Fruit fly (Drosophila melanogaster) whole organism, embryonic: ENCODE measurements around the gene CG32032.
A peak's percentile ranks its signal among the peaks of the same experiment; 100 is the strongest.

Experiments
- Antp ChIP-seq: fragments of 200-800 bp; sonication (Bioruptor generic); optimal IDR thresholded peaks from 3 replicates; lab custom pipeline; 2016; ENCODE audit warnings: missing biosample characterization, missing genetic modification characterization
- CG12071 ChIP-seq: fragments of 200-800 bp; sonication (Bioruptor generic); optimal IDR thresholded peaks from 3 replicates; lab custom pipeline; 2018; ENCODE audit warnings: missing biosample characterization, mild to moderate bottlenecking, missing genetic modification characterization
- CG12236 ChIP-seq: fragments of 200-800 bp; sonication (Bioruptor generic); optimal IDR thresholded peaks from 2 replicates; lab custom pipeline; 2016; ENCODE audit warnings: missing biosample characterization, missing genetic modification characterization
- CG12299 ChIP-seq: fragments of 200-800 bp; sonication (Bioruptor generic); optimal IDR thresholded peaks from 2 replicates; lab custom pipeline; 2018; ENCODE audit warnings: missing biosample characterization, mild to moderate bottlenecking, missing genetic modification characterization
- CG13624 ChIP-seq: fragments of 200-800 bp; sonication (Bioruptor generic); optimal IDR thresholded peaks from 2 replicates; lab custom pipeline; 2016; ENCODE audit warnings: missing biosample characterization, missing genetic modification characterization
- CG14014 ChIP-seq: fragments of 200-800 bp; sonication (Bioruptor generic); IDR thresholded peaks from 2 replicates; pipeline ENCODE4 v1.3.6; 2022; ENCODE audit warnings: missing biosample characterization, missing genetic modification characterization
- CG1603 ChIP-seq: fragments of 200-800 bp; sonication (Bioruptor generic); optimal IDR thresholded peaks from 2 replicates; lab custom pipeline; 2019; ENCODE audit warnings: missing biosample characterization, mild to moderate bottlenecking, missing genetic modification characterization, moderate library complexity
- CG17359 ChIP-seq: fragments of 200-800 bp; sonication (Bioruptor generic); optimal IDR thresholded peaks from 3 replicates; lab custom pipeline; 2018; ENCODE audit warnings: missing biosample characterization, mild to moderate bottlenecking, missing genetic modification characterization, moderate library complexity
- CG17361 ChIP-seq: fragments of 200-800 bp; sonication (Bioruptor generic); IDR thresholded peaks from 3 replicates; pipeline ENCODE4 v1.3.6; 2022; ENCODE audit warnings: missing biosample characterization, missing genetic modification characterization
- CG17802 ChIP-seq: fragments of 200-800 bp; sonication (Bioruptor generic); optimal IDR thresholded peaks from 2 replicates; lab custom pipeline; 2018; ENCODE audit warnings: missing biosample characterization, mild to moderate bottlenecking, missing genetic modification characterization, moderate library complexity
- CG18476 ChIP-seq: fragments of 200-800 bp; sonication (Bioruptor generic); optimal IDR thresholded peaks from 2 replicates; lab custom pipeline; 2016; ENCODE audit warnings: missing biosample characterization, mild to moderate bottlenecking, missing genetic modification characterization
- CG30020 ChIP-seq: fragments of 200-800 bp; optimal IDR thresholded peaks from 2 replicates; lab custom pipeline; 2019; ENCODE audit warnings: missing biosample characterization, mild to moderate bottlenecking, missing genetic modification characterization, moderate library complexity
- CG3163 ChIP-seq: fragments of 200-800 bp; sonication (Bioruptor generic); optimal IDR thresholded peaks from 3 replicates; lab custom pipeline; 2016; ENCODE audit warnings: missing biosample characterization, missing genetic modification characterization
- CG33213 ChIP-seq: fragments of 200-800 bp; sonication (Bioruptor generic); optimal IDR thresholded peaks from 3 replicates; lab custom pipeline; 2016; ENCODE audit warnings: missing biosample characterization, missing genetic modification characterization
- CG3847 ChIP-seq: fragments of 200-800 bp; sonication (Bioruptor generic); IDR thresholded peaks from 2 replicates; pipeline ENCODE4 v1.3.6; 2022; ENCODE audit warnings: missing biosample characterization, missing genetic modification characterization
- CG3995 ChIP-seq: fragments of 200-800 bp; sonication (Bioruptor generic); optimal IDR thresholded peaks from 3 replicates; lab custom pipeline; 2016; ENCODE audit warnings: missing biosample characterization, missing genetic modification characterization
- CG42726 ChIP-seq: fragments of 200-800 bp; sonication (Bioruptor generic); IDR thresholded peaks from 2 replicates; pipeline ENCODE4 v1.3.6; 2022; ENCODE audit warnings: missing biosample characterization, missing genetic modification characterization; ENCODE audit not compliant: partially characterized antibody
- CG6765 ChIP-seq: fragments of 200-800 bp; sonication (Bioruptor generic); optimal IDR thresholded peaks from 3 replicates; lab custom pipeline; 2017; ENCODE audit warnings: missing biosample characterization, mild to moderate bottlenecking, missing genetic modification characterization
- CG7556 ChIP-seq: fragments of 200-800 bp; sonication (Bioruptor generic); optimal IDR thresholded peaks from 2 replicates; lab custom pipeline; 2017; ENCODE audit warnings: missing biosample characterization, mild to moderate bottlenecking, missing genetic modification characterization
- CHES-1-like ChIP-seq: fragments of 200-800 bp; sonication (Bioruptor generic); optimal IDR thresholded peaks from 2 replicates; lab custom pipeline; 2016; ENCODE audit warnings: missing biosample characterization, missing genetic modification characterization
- D ChIP-seq, 2 experiments: fragments of 200-800 bp in 1 of 2; fragments of >200 bp in 1 of 2; sonication (Bioruptor generic) in 1 of 2; optimal IDR thresholded peaks; 2 replicates in 1 of 2; 3 replicates in 1 of 2; lab custom pipeline; 2017; ENCODE audit warnings: mild to moderate bottlenecking in 1 of 2, missing biosample characterization in 1 of 2, missing genetic modification characterization in 1 of 2, missing genetic modification reagents in 1 of 2
- Dbx ChIP-seq: fragments of 200-800 bp; sonication (Bioruptor generic); IDR thresholded peaks from 3 replicates; pipeline ENCODE4 v1.3.6; 2022; ENCODE audit warnings: missing biosample characterization, missing genetic modification characterization
- Gug ChIP-seq: fragments of 200-800 bp; sonication (Bioruptor generic); IDR thresholded peaks from 4 replicates; pipeline ENCODE4 v1.3.6; 2022; ENCODE audit warnings: missing biosample characterization, missing genetic modification characterization
- HmgD ChIP-seq: fragments of 200-800 bp; sonication (Bioruptor generic); optimal IDR thresholded peaks from 3 replicates; lab custom pipeline; 2016; ENCODE audit warnings: missing biosample characterization, missing genetic modification characterization
- Lhr ChIP-seq: fragments of 200-800 bp; sonication (Bioruptor generic); optimal IDR thresholded peaks from 3 replicates; lab custom pipeline; 2017; ENCODE audit warnings: mild to moderate bottlenecking, missing biosample characterization, missing genetic modification reagents, missing genetic modification characterization
- Lim3 ChIP-seq: fragments of 200-800 bp; sonication (Bioruptor generic); IDR thresholded peaks from 2 replicates; pipeline ENCODE4 v1.3.6; 2022; ENCODE audit warnings: missing biosample characterization, missing genetic modification characterization
- Mad ChIP-seq: fragments of 200-800 bp; sonication (Bioruptor generic); optimal IDR thresholded peaks from 2 replicates; lab custom pipeline; 2016; ENCODE audit warnings: missing biosample characterization, missing genetic modification characterization
- PHDP ChIP-seq: fragments of 200-800 bp; sonication (Bioruptor generic); optimal IDR thresholded peaks from 3 replicates; lab custom pipeline; 2018; ENCODE audit warnings: missing biosample characterization, mild to moderate bottlenecking, missing genetic modification characterization, moderate library complexity
- Scr ChIP-seq: fragments of 200-800 bp; sonication (Bioruptor generic); IDR thresholded peaks from 2 replicates; pipeline ENCODE4 v1.3.6; 2022; ENCODE audit warnings: missing biosample characterization, missing genetic modification characterization; ENCODE audit not compliant: partially characterized antibody
- Vsx1 ChIP-seq: fragments of 200-800 bp; sonication (Bioruptor generic); optimal IDR thresholded peaks from 2 replicates; lab custom pipeline; 2017; ENCODE audit warnings: missing biosample characterization, mild to moderate bottlenecking, missing genetic modification characterization, missing genetic modification reagents
- al ChIP-seq: fragments of 200-800 bp; sonication (Bioruptor generic); IDR thresholded peaks from 2 replicates; pipeline ENCODE4 v1.3.6; 2022; ENCODE audit warnings: missing biosample characterization, missing genetic modification characterization
- ash1 ChIP-seq: fragments of 200-800 bp; sonication (Bioruptor generic); optimal IDR thresholded peaks from 2 replicates; lab custom pipeline; 2018; ENCODE audit warnings: missing biosample characterization, mild to moderate bottlenecking, missing genetic modification characterization
- cad ChIP-seq: fragments of >200 bp; optimal IDR thresholded peaks from 2 replicates; lab custom pipeline; 2017; ENCODE audit warnings: missing biosample characterization, missing genetic modification characterization
- chinmo ChIP-seq: fragments of 200-800 bp; sonication (Bioruptor generic); IDR thresholded peaks from 4 replicates; pipeline ENCODE4 v1.3.6; 2022; ENCODE audit warnings: missing biosample characterization, missing genetic modification characterization; ENCODE audit not compliant: partially characterized antibody
- dysf ChIP-seq: fragments of 200-800 bp; sonication (Bioruptor generic); IDR thresholded peaks from 3 replicates; pipeline ENCODE4 v1.3.6; 2022; ENCODE audit warnings: missing biosample characterization, missing genetic modification characterization
- fu2 ChIP-seq: fragments of 200-800 bp; sonication (Bioruptor generic); optimal IDR thresholded peaks from 2 replicates; lab custom pipeline; 2016; ENCODE audit warnings: missing biosample characterization, missing genetic modification characterization
- gsb-n ChIP-seq: fragments of 200-800 bp; sonication (Bioruptor generic); optimal IDR thresholded peaks from 3 replicates; lab custom pipeline; 2018; ENCODE audit warnings: missing biosample characterization, mild to moderate bottlenecking, missing genetic modification characterization
- hkb ChIP-seq, 2 experiments: fragments of 200-800 bp in 1 of 2; fragments of >200 bp in 1 of 2; sonication (Bioruptor generic) in 1 of 2; IDR thresholded peaks in 1 of 2; optimal IDR thresholded peaks in 1 of 2; 2 replicates each; pipeline versions ENCODE4 v1.3.6 to Lab custom; 2017 to 2022; ENCODE audit warnings: missing biosample characterization in 1 of 2, missing genetic modification characterization in 1 of 2
- insv ChIP-seq, 2 experiments: fragments of 200-800 bp; sonication (Bioruptor generic); optimal IDR thresholded peaks; 3 replicates each; lab custom pipeline; 2016 to 2018; ENCODE audit warnings: missing biosample characterization in 2 of 2, missing genetic modification characterization in 2 of 2
- nerfin-2 ChIP-seq: fragments of 200-800 bp; sonication (Bioruptor generic); IDR thresholded peaks from 2 replicates; pipeline ENCODE4 v1.3.6; 2022; ENCODE audit warnings: missing biosample characterization, missing genetic modification characterization; ENCODE audit not compliant: partially characterized antibody
- nmo ChIP-seq: fragments of 200-800 bp; sonication (Bioruptor generic); optimal IDR thresholded peaks from 2 replicates; lab custom pipeline; 2018; ENCODE audit warnings: missing biosample characterization, mild to moderate bottlenecking, missing genetic modification characterization, moderate library complexity
- nom ChIP-seq: fragments of 200-800 bp; sonication (Bioruptor generic); optimal IDR thresholded peaks from 2 replicates; lab custom pipeline; 2017; ENCODE audit warnings: missing biosample characterization, missing genetic modification characterization, mild to moderate bottlenecking, moderate library complexity, missing genetic modification reagents
- pzg ChIP-seq: fragments of 200-800 bp; sonication (Bioruptor generic); optimal IDR thresholded peaks from 3 replicates; lab custom pipeline; 2018; ENCODE audit warnings: missing biosample characterization, mild to moderate bottlenecking, missing genetic modification characterization, moderate library complexity
- shn ChIP-seq: fragments of 200-800 bp; sonication (Bioruptor generic); optimal IDR thresholded peaks from 3 replicates; lab custom pipeline; 2016; ENCODE audit warnings: missing biosample characterization, missing genetic modification characterization
- sob ChIP-seq: fragments of 200-800 bp; sonication (Bioruptor generic); IDR thresholded peaks from 2 replicates; pipeline ENCODE4 v1.3.6; 2022; ENCODE audit warnings: missing biosample characterization, missing genetic modification characterization
- sqz ChIP-seq: fragments of 200-800 bp; sonication (Bioruptor generic); optimal IDR thresholded peaks from 3 replicates; lab custom pipeline; 2018; ENCODE audit warnings: missing biosample characterization, mild to moderate bottlenecking, missing genetic modification characterization
- tin ChIP-seq: fragments of 200-800 bp; sonication (Bioruptor generic); optimal IDR thresholded peaks from 3 replicates; lab custom pipeline; 2016; ENCODE audit warnings: missing biosample characterization, missing genetic modification characterization
- zfh2 ChIP-seq: fragments of 200-800 bp; sonication (Bioruptor generic); optimal IDR thresholded peaks from 2 replicates; lab custom pipeline; 2016; ENCODE audit warnings: missing biosample characterization, missing genetic modification characterization

CG32032 gene

dm6 chr3L:9057429-9058088 is 35.3 kb upstream of the CG32032 start (continued):
- TF ChIP-seq CG3995 (GFP tag; lab: Kevin White, UChicago) (peak; percentile 43), al (GFP tag; lab: Robert Waterston, UW) (peak; percentile 86), nom (GFP tag; lab: Kevin White, UChicago) (peak; percentile 90), ash1 (peak; percentile 37), insv (GFP tag; optimal IDR thresholded peaks at IDR 0.05; lab: Kevin White, UChicago) (peak in 1 of 2 experiments; percentile 60), D (optimal IDR thresholded peaks at IDR 0.05; lab: Kevin White, UChicago) (no peak), D (GFP tag; optimal IDR thresholded peaks at IDR 0.05; lab: Kevin White, UChicago) (peak; percentile 84), PHDP (tag; lab: Kevin White, UChicago) (peak; percentile 94), Gug (GFP tag; lab: Robert Waterston, UW) (peak; percentile 72), Scr (GFP tag; lab: Robert Waterston, UW) (no peak), gsb-n (tag; lab: Kevin White, UChicago) (peak; percentile 88), Lhr (GFP tag; lab: Kevin White, UChicago) (peak; percentile 59), Lim3 (GFP tag; lab: Robert Waterston, UW) (peak; percentile 31; the same call in 1 of the 2 replicates), Vsx1 (peak; percentile 66), sqz (GFP tag; lab: Kevin White, UChicago) (peak; percentile 68), CG6765 (GFP tag; lab: Kevin White, UChicago) (peak; percentile 85), fu2 (no peak), cad (GFP tag; lab: Kevin White, UChicago) (no peak), CG14014 (peak; percentile 88), chinmo (no peak), CG3847 (peak; percentile 90), CG17359 (tag; lab: Kevin White, UChicago) (peak; percentile 91), CHES-1-like (GFP tag; lab: Kevin White, UChicago) (peak; percentile 30), CG30020 (tag; lab: Kevin White, UChicago) (peak; percentile 61), Antp (GFP tag; lab: Kevin White, UChicago) (peak; percentile 34), CG42726 (GFP tag; lab: Robert Waterston, UW) (no peak), CG13624 (peak; percentile 67), CG17361 (GFP tag; lab: Robert Waterston, UW) (peak; percentile 95), hkb (optimal IDR thresholded peaks at IDR 0.05; lab: Kevin White, UChicago) (no peak), hkb (GFP tag; IDR thresholded peaks at IDR 0.05; lab: Robert Waterston, UW) (peak; percentile 88), CG7556 (peak; percentile 96), dysf (GFP tag; lab: Robert Waterston, UW) (peak; percentile 91), CG17802 (peak; percentile 61), CG12236 (GFP tag; lab: Kevin White, UChicago) (no peak), CG33213 (GFP tag; lab: Kevin White, UChicago) (peak; percentile 14), Dbx (GFP tag; lab: Robert Waterston, UW) (peak; percentile 96), shn (GFP tag; lab: Kevin White, UChicago) (no peak), CG12299 (tag; lab: Kevin White, UChicago) (peak; percentile 92), nerfin-2 (no peak), CG12071 (GFP tag; lab: Kevin White, UChicago) (peak; percentile 78), tin (peak; percentile 85), sob (GFP tag; lab: Robert Waterston, UW) (peak; percentile 93), pzg (GFP tag; lab: Kevin White, UChicago) (no peak), CG1603 (tag; lab: Kevin White, UChicago) (peak; percentile 50), zfh2 (GFP tag; lab: Kevin White, UChicago) (peak; percentile 43), Mad (GFP tag; lab: Kevin White, UChicago) (peak; percentile 46), CG18476 (peak; percentile 83), HmgD (GFP tag; lab: Kevin White, UChicago) (no peak), CG3163 (peak; percentile 10), nmo (GFP tag; lab: Kevin White, UChicago) (peak; percentile 93)
